Worm (Caenorhabditis elegans): ENCODE results near the gene C32B5.15.
"Not testable (repeated sequence)": the region's sequence is repeated elsewhere in the genome, so short reads cannot be mapped to it uniquely, and the experiment has no call there.

Gene C32B5.15

ce11 chrII:954626-955025 lies 18.1 kb downstream of the C32B5.15 start, which contains the start of gene fbxc-7:
fbxc-7 (plus strand) TSS chrII:954926.
- not testable (repeated sequence) for TF ChIP-seq tlf-1 (GFP tag; optimal IDR thresholded peaks at IDR 0.05); B0035.1 (tag; optimal IDR thresholded peaks at IDR 0.05); lin-40 (tag; optimal IDR thresholded peaks at IDR 0.05)

DNA sequence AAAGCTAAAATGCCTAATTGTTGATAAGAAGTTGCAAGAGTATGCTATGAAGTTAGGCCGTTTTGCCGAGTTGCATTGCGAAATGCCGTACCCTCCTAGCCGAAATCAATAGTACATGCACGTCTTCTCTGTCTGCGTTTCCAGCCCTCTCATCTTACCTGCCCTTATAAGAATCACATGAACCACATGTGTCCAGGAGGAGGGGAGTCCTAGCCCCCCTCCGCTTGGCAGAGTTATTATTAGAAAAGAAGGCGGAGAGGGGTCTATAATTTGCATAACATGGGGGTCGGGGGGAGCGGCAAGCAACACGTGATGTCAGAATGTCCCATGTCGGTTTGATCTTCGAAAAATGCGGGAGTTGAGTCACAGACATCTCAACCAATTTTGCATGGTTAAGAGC lies 19.7 kb downstream of the C32B5.15 start:
- TF ChIP-seq hmg-1.2 (GFP tag; IDR thresholded peaks at IDR 0.05) (no peak), zfh-2 (GFP tag; conservative IDR thresholded peaks at IDR 0.05) (0 out of 2 replicates have a peak, but pooled peaks have one; percentile 5)

- TF ChIP-seq nfya-1 (tag; optimal IDR thresholded peaks at IDR 0.05; ENCODE audit: borderline replicate concordance, insufficient read depth): no peak
- TF ChIP-seq pbrm-1 (GFP tag; IDR thresholded peaks at IDR 0.05): no peak
- TF ChIP-seq madf-3 (GFP tag; IDR thresholded peaks at IDR 0.05): 0 out of 2 replicates have a peak, but pooled peaks have one; percentile 41
- TF ChIP-seq cebp-1 (GFP tag; IDR thresholded peaks at IDR 0.05): peak; percentile 68
- peak; percentile 91 for TF ChIP-seq cebp-1 (tag; optimal IDR thresholded peaks at IDR 0.05)
Observed at ce11 chrII:950374-950773, 22.4 kb downstream of the C32B5.15 start.

DNA sequence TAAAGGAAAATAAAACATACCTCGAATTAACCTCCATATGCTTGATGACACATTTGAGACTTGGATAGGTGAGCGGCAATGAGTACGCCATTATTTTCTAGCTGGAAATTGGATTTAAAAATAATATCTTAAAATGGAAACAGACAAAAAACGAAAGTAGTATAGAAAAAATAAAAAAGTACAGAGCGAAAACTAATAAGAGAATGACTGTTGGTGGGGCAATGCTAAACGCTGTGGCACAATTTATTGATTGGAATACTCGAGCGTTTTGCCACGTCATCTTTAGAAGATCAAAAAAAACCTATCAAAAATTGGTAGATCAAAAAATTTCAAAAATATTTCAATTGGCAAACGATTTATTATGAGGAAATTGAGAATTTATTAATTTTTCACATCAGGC lies 24.7 kb downstream of the C32B5.15 start, which contains the start of gene fbxc-32:
Gene fbxc-32 (minus strand): TSS at position 101 of the 400 bp plus-strand sequence.
- TF ChIP-seq gei-17 (GFP tag; optimal IDR thresholded peaks at IDR 0.05) (no peak), Y56A3A.18 (GFP tag; IDR thresholded peaks at IDR 0.05) (no peak), egl-18 (GFP tag; IDR thresholded peaks at IDR 0.05) (no peak), dox-1 (GFP tag; IDR thresholded peaks at IDR 0.05) (no peak), hlh-26 (GFP tag; conservative IDR thresholded peaks at IDR 0.05) (no peak), unc-130 (GFP tag; optimal IDR thresholded peaks at IDR 0.05) (no peak), snpc-3.4 (tag; optimal IDR thresholded peaks at IDR 0.05) (no peak), Y79H2A.3 (GFP tag; conservative IDR thresholded peaks at IDR 0.05) (no peak), somi-1 (GFP tag; optimal IDR thresholded peaks at IDR 0.05) (no peak), snpc-1.3 (tag; optimal IDR thresholded peaks at IDR 0.05; ENCODE audit: insufficient read depth) (no peak), ztf-3 (GFP tag; optimal IDR thresholded peaks at IDR 0.05) (no peak), F57C9.4 (tag; optimal IDR thresholded peaks at IDR 0.05) (no peak), die-1 (tag; optimal IDR thresholded peaks at IDR 0.05) (no peak)

DNA sequence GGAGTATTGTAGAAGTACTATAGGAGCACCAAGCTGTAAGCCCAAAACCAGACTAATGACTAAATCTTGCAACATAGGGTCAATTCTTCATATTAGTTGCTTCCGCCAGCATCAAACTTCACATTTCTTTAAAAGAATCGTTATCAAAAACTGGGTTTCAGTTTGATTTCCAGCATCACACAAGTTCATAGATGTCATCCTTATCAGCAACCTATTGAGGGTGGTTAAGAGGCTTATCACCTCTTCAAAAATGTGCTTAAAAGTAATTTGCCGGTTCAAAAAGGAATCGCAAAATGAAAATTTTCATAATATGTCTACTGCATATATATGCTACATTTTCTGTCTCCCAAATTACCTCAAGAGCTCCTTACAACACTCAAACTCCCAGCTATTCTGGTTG lies 29.0 kb downstream of the C32B5.15 start, which contains the start of gene clec-43:
Gene clec-43 (plus strand): TSS at position 294 of the 400 bp plus-strand sequence.
- TF ChIP-seq F37B4.10 (GFP tag; IDR thresholded peaks at IDR 0.05) (0 out of 2 replicates have a peak, but pooled peaks have one; percentile 23), hmg-20 (GFP tag; IDR thresholded peaks at IDR 0.05) (no peak), nhr-80 (tag; optimal IDR thresholded peaks at IDR 0.05) (peak; percentile 70)

ce11 chrII:940779-941178 lies 32.0 kb downstream of the C32B5.15 start, which contains the start of gene fbxc-36:
fbxc-36 (plus strand) TSS chrII:940983.
- no peak for TF ChIP-seq madf-6 (GFP tag; IDR thresholded peaks at IDR 0.05)

- no peak for TF ChIP-seq nfyb-1 (GFP tag; IDR thresholded peaks at IDR 0.05)
- no peak for TF ChIP-seq hlh-26 (GFP tag; conservative IDR thresholded peaks at IDR 0.05)
- no peak for TF ChIP-seq nhr-27 (tag; optimal IDR thresholded peaks at IDR 0.05)
- no peak for TF ChIP-seq attf-3 (GFP tag; conservative IDR thresholded peaks at IDR 0.05)
- no peak for TF ChIP-seq ceh-100 (GFP tag; IDR thresholded peaks at IDR 0.05)
- no peak for TF ChIP-seq T26A5.8 (tag; optimal IDR thresholded peaks at IDR 0.05)
- TF ChIP-seq madf-10 (tag; optimal IDR thresholded peaks at IDR 0.05): no peak
- no peak for TF ChIP-seq let-526 (GFP tag; IDR thresholded peaks at IDR 0.05)
Observed at ce11 chrII:938549-938948, 34.2 kb downstream of the C32B5.15 start, which contains the start of gene R07C3.3. R07C3.3 (plus strand) TSS chrII:938849.

All from whole organism, young adult.